Fruit fly (Drosophila melanogaster): ENCODE results near the gene alpha-Man-IIa.

DNA sequence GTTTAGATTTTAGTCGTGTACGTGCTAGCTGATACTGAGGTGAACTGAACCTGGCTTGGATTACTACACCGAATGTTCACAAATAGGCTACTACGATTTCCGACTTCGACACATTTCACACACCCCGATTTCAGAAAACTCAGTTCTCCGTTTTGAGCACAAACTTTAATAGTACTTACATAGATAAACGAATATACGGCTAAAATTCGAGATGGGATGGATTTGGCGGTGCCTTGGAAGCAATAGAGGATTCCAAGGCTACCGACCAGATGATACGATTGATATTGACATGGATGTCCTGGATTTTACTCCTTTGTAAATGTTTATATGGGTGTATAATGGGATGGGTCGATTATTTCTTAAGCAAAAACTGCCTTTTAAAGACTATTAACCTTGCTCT, 2.2 kb upstream of the alpha-Man-IIa start, which contains the start of gene betaTub85D:
- TF ChIP-seq kay (GFP tag; ENCODE audit: borderline replicate concordance) (no peak), pad (GFP tag; optimal IDR thresholded peaks at IDR 0.05) (no peak), toe (GFP tag; optimal IDR thresholded peaks at IDR 0.05) (no peak), CG5204 (GFP tag; optimal IDR thresholded peaks at IDR 0.05) (no peak), CG33017 (tag; optimal IDR thresholded peaks at IDR 0.05) (no peak), Mnt (GFP tag; optimal IDR thresholded peaks at IDR 0.05) (no peak), ovo (GFP tag; optimal IDR thresholded peaks at IDR 0.05) (no peak), Hr96 (GFP tag; optimal IDR thresholded peaks at IDR 0.05) (no peak), CG11617 (GFP tag; optimal IDR thresholded peaks at IDR 0.05) (no peak), bab1 (GFP tag; optimal IDR thresholded peaks at IDR 0.05) (no peak), CG1620 (GFP tag; optimal IDR thresholded peaks at IDR 0.05) (no peak), cic (GFP tag; optimal IDR thresholded peaks at IDR 0.05) (no peak), tj (GFP tag; optimal IDR thresholded peaks at IDR 0.05) (no peak), cnc (optimal IDR thresholded peaks at IDR 0.05) (no peak)
